Fruit fly (Drosophila melanogaster) whole organism, embryonic: ENCODE results near the gene CG9948.

Source experiments
- Atf3 ChIP-seq: fragments of 200-800 bp; sonication (Bioruptor generic); optimal IDR thresholded peaks from 3 replicates; lab custom pipeline; 2016; ENCODE audit warnings: missing biosample characterization, missing genetic modification characterization
- Bdp1 ChIP-seq: fragments of 200-800 bp; sonication (Bioruptor generic); optimal IDR thresholded peaks from 3 replicates; lab custom pipeline; 2016; ENCODE audit warnings: missing biosample characterization, missing genetic modification characterization
- Bgb ChIP-seq: fragments of 200-800 bp; sonication (Bioruptor generic); IDR thresholded peaks from 2 replicates; pipeline ENCODE4 v1.3.6; 2022; ENCODE audit warnings: missing biosample characterization, missing genetic modification characterization; ENCODE audit not compliant: partially characterized antibody
- BtbVII ChIP-seq: fragments of 200-800 bp; sonication (Bioruptor generic); optimal IDR thresholded peaks from 3 replicates; lab custom pipeline; 2017; ENCODE audit warnings: missing biosample characterization, mild to moderate bottlenecking, missing genetic modification characterization
- CG10267 ChIP-seq: fragments of 200-800 bp; sonication (Bioruptor generic); optimal IDR thresholded peaks from 2 replicates; lab custom pipeline; 2018; ENCODE audit warnings: missing biosample characterization, mild to moderate bottlenecking, missing genetic modification characterization, moderate library complexity
- CG13296 ChIP-seq: fragments of 200-800 bp; sonication (Bioruptor generic); optimal IDR thresholded peaks from 3 replicates; lab custom pipeline; 2018; ENCODE audit warnings: missing biosample characterization, mild to moderate bottlenecking, missing genetic modification characterization
- CG14014 ChIP-seq: fragments of 200-800 bp; sonication (Bioruptor generic); IDR thresholded peaks from 2 replicates; pipeline ENCODE4 v1.3.6; 2022; ENCODE audit warnings: missing biosample characterization, missing genetic modification characterization
- CG14050 ChIP-seq: fragments of 200-800 bp; sonication (Bioruptor generic); IDR thresholded peaks from 3 replicates; pipeline ENCODE4 v1.3.6; 2022; ENCODE audit warnings: missing biosample characterization, missing genetic modification characterization
- CG14710 ChIP-seq: fragments of 200-800 bp; sonication (Bioruptor generic); optimal IDR thresholded peaks from 3 replicates; lab custom pipeline; 2019; ENCODE audit warnings: missing biosample characterization, mild to moderate bottlenecking, missing genetic modification characterization, moderate library complexity
- CG15514 ChIP-seq: fragments of 200-800 bp; sonication (Bioruptor generic); optimal IDR thresholded peaks from 3 replicates; lab custom pipeline; 2017; ENCODE audit warnings: missing biosample characterization, missing genetic modification characterization, mild to moderate bottlenecking, moderate library complexity, missing genetic modification reagents
- CG2199 ChIP-seq: fragments of 200-800 bp; sonication (Bioruptor generic); IDR thresholded peaks from 3 replicates; pipeline ENCODE4 v1.3.6; 2022; ENCODE audit warnings: missing biosample characterization, missing genetic modification characterization
- CG2712 ChIP-seq: fragments of 200-800 bp; optimal IDR thresholded peaks from 3 replicates; lab custom pipeline; 2019; ENCODE audit warnings: missing biosample characterization, mild to moderate bottlenecking, missing genetic modification characterization, moderate library complexity
- CG31388 ChIP-seq: fragments of 200-800 bp; sonication (Bioruptor generic); optimal IDR thresholded peaks from 2 replicates; lab custom pipeline; 2016; ENCODE audit warnings: missing biosample characterization, missing genetic modification characterization
- CG3163 ChIP-seq: fragments of 200-800 bp; sonication (Bioruptor generic); optimal IDR thresholded peaks from 3 replicates; lab custom pipeline; 2016; ENCODE audit warnings: missing biosample characterization, missing genetic modification characterization
- CG32532 ChIP-seq: fragments of 200-800 bp; sonication (Bioruptor generic); IDR thresholded peaks from 2 replicates; pipeline ENCODE4 v1.3.6; 2022; ENCODE audit warnings: missing biosample characterization, missing genetic modification characterization
- CG3281 ChIP-seq: fragments of 200-800 bp; sonication (Bioruptor generic); optimal IDR thresholded peaks from 3 replicates; lab custom pipeline; 2017; ENCODE audit warnings: missing biosample characterization, mild to moderate bottlenecking, missing genetic modification characterization
- CG42726 ChIP-seq: fragments of 200-800 bp; sonication (Bioruptor generic); IDR thresholded peaks from 2 replicates; pipeline ENCODE4 v1.3.6; 2022; ENCODE audit warnings: missing biosample characterization, missing genetic modification characterization; ENCODE audit not compliant: partially characterized antibody
- CG4730 ChIP-seq: fragments of 200-800 bp; sonication (Bioruptor generic); IDR thresholded peaks from 2 replicates; pipeline ENCODE4 v1.3.6; 2022; ENCODE audit warnings: missing biosample characterization, missing genetic modification characterization
- CG6791 ChIP-seq: fragments of 200-800 bp; sonication (Bioruptor generic); IDR thresholded peaks from 3 replicates; pipeline ENCODE4 v1.3.6; 2022; ENCODE audit warnings: missing biosample characterization, missing genetic modification characterization; ENCODE audit not compliant: partially characterized antibody
- CG7928 ChIP-seq: fragments of 200-800 bp; sonication (Bioruptor generic); optimal IDR thresholded peaks from 2 replicates; lab custom pipeline; 2017; ENCODE audit warnings: missing biosample characterization, mild to moderate bottlenecking, missing genetic modification characterization
- CG9437 ChIP-seq: fragments of 200-800 bp; sonication (Bioruptor generic); optimal IDR thresholded peaks from 2 replicates; lab custom pipeline; 2018; ENCODE audit warnings: missing biosample characterization, mild to moderate bottlenecking, missing genetic modification characterization
- CTCF ChIP-seq: fragments of 200-800 bp; sonication (Bioruptor generic); optimal IDR thresholded peaks from 2 replicates; lab custom pipeline; 2017; ENCODE audit warnings: missing biosample characterization, mild to moderate bottlenecking, missing genetic modification characterization, moderate library complexity
- Dip2 ChIP-seq: fragments of 200-800 bp; sonication (Bioruptor generic); IDR thresholded peaks from 2 replicates; pipeline ENCODE4 v1.3.6; 2022; ENCODE audit warnings: missing biosample characterization, missing genetic modification characterization
- Dp ChIP-seq: fragments of 200-800 bp; sonication (Bioruptor generic); optimal IDR thresholded peaks from 2 replicates; lab custom pipeline; 2018; ENCODE audit warnings: missing biosample characterization, mild to moderate bottlenecking, missing genetic modification characterization, moderate library complexity
- E2f2 ChIP-seq: fragments of 200-800 bp; sonication (Bioruptor generic); IDR thresholded peaks from 2 replicates; pipeline ENCODE4 v1.3.6; 2022; ENCODE audit warnings: missing biosample characterization, missing genetic modification characterization
- Elba2 ChIP-seq: fragments of 200-800 bp; sonication (Bioruptor generic); optimal IDR thresholded peaks from 3 replicates; lab custom pipeline; 2016; ENCODE audit warnings: missing biosample characterization, missing genetic modification characterization
- Gug ChIP-seq: fragments of 200-800 bp; sonication (Bioruptor generic); IDR thresholded peaks from 4 replicates; pipeline ENCODE4 v1.3.6; 2022; ENCODE audit warnings: missing biosample characterization, missing genetic modification characterization
- Med ChIP-seq: fragments of 200-800 bp; sonication (Bioruptor generic); peaks from one replicate; lab custom pipeline; 2016; ENCODE audit warnings: missing biosample characterization, missing genetic modification characterization, mild to moderate bottlenecking, inconsistent platforms, moderate library complexity
- Rfx ChIP-seq: fragments of 200-800 bp; sonication (Bioruptor generic); IDR thresholded peaks from 2 replicates; pipeline ENCODE4 v1.3.6; 2022; ENCODE audit warnings: missing biosample characterization, missing genetic modification characterization
- Rx ChIP-seq: fragments of 200-800 bp; sonication (Bioruptor generic); IDR thresholded peaks from 2 replicates; pipeline ENCODE4 v1.3.6; 2022; ENCODE audit warnings: missing biosample characterization, missing genetic modification characterization
- Sry-δ ChIP-seq: fragments of 200-800 bp; sonication (Bioruptor generic); optimal IDR thresholded peaks from 2 replicates; lab custom pipeline; 2016; ENCODE audit warnings: missing biosample characterization, missing genetic modification characterization
- ab ChIP-seq: fragments of 200-800 bp; sonication (Bioruptor generic); optimal IDR thresholded peaks from 2 replicates; lab custom pipeline; 2016; ENCODE audit warnings: missing biosample characterization, missing genetic modification characterization
- abd-A ChIP-seq: fragments of 200-800 bp; sonication (Bioruptor generic); optimal IDR thresholded peaks from 3 replicates; lab custom pipeline; 2019; ENCODE audit warnings: missing biosample characterization, mild to moderate bottlenecking, missing genetic modification characterization, moderate library complexity
- amos ChIP-seq: fragments of 200-800 bp; sonication (Bioruptor generic); IDR thresholded peaks from 2 replicates; pipeline ENCODE4 v1.3.6; 2022; ENCODE audit warnings: missing biosample characterization, missing genetic modification characterization; ENCODE audit not compliant: partially characterized antibody
- croc ChIP-seq: fragments of 200-800 bp; sonication (Bioruptor generic); conservative IDR thresholded peaks from 3 replicates; pipeline ENCODE4 v1.3.6; 2022; ENCODE audit warnings: missing biosample characterization, missing genetic modification characterization
- emc ChIP-seq: fragments of 200-800 bp; sonication (Bioruptor generic); optimal IDR thresholded peaks from 2 replicates; lab custom pipeline; 2016; ENCODE audit warnings: missing biosample characterization, missing genetic modification characterization
- knrl ChIP-seq: fragments of 200-800 bp; sonication (Bioruptor generic); IDR thresholded peaks from 3 replicates; pipeline ENCODE4 v1.3.6; 2022; ENCODE audit warnings: missing biosample characterization, missing genetic modification characterization; ENCODE audit not compliant: partially characterized antibody
- pita ChIP-seq: fragments of 200-800 bp; sonication (Bioruptor generic); optimal IDR thresholded peaks from 2 replicates; lab custom pipeline; 2017; ENCODE audit warnings: missing biosample characterization, mild to moderate bottlenecking, missing genetic modification characterization
- psq ChIP-seq: fragments of 200-800 bp; sonication (Bioruptor generic); optimal IDR thresholded peaks from 2 replicates; lab custom pipeline; 2017; ENCODE audit warnings: missing biosample characterization, missing genetic modification characterization
- pzg ChIP-seq: fragments of 200-800 bp; sonication (Bioruptor generic); optimal IDR thresholded peaks from 3 replicates; lab custom pipeline; 2018; ENCODE audit warnings: missing biosample characterization, mild to moderate bottlenecking, missing genetic modification characterization, moderate library complexity
- slou ChIP-seq: fragments of 200-800 bp; sonication (Bioruptor generic); optimal IDR thresholded peaks from 3 replicates; lab custom pipeline; 2016; ENCODE audit warnings: missing biosample characterization, missing genetic modification characterization
- trem ChIP-seq: fragments of 200-800 bp; optimal IDR thresholded peaks from 3 replicates; lab custom pipeline; 2019; ENCODE audit warnings: missing biosample characterization, mild to moderate bottlenecking, missing genetic modification characterization, moderate library complexity
- tup ChIP-seq: fragments of 200-800 bp; sonication (Bioruptor generic); optimal IDR thresholded peaks from 2 replicates; lab custom pipeline; 2016; ENCODE audit warnings: missing biosample characterization, mild to moderate bottlenecking, missing genetic modification characterization, moderate library complexity
- vvl ChIP-seq: fragments of 200-800 bp; sonication (Bioruptor generic); IDR thresholded peaks from 2 replicates; pipeline ENCODE4 v1.3.6; 2022; ENCODE audit warnings: missing biosample characterization, missing genetic modification characterization

CG9948 gene

dm6 chr3L:6993350-6993749 lies 37.6 kb downstream of the CG9948 start (continued):
- no peak for TF ChIP-seq CG3163 (GFP tag; lab: Kevin White, UChicago)
- TF ChIP-seq croc: 0 out of 3 replicates have a peak, but pooled peaks have one; percentile 19

DNA sequence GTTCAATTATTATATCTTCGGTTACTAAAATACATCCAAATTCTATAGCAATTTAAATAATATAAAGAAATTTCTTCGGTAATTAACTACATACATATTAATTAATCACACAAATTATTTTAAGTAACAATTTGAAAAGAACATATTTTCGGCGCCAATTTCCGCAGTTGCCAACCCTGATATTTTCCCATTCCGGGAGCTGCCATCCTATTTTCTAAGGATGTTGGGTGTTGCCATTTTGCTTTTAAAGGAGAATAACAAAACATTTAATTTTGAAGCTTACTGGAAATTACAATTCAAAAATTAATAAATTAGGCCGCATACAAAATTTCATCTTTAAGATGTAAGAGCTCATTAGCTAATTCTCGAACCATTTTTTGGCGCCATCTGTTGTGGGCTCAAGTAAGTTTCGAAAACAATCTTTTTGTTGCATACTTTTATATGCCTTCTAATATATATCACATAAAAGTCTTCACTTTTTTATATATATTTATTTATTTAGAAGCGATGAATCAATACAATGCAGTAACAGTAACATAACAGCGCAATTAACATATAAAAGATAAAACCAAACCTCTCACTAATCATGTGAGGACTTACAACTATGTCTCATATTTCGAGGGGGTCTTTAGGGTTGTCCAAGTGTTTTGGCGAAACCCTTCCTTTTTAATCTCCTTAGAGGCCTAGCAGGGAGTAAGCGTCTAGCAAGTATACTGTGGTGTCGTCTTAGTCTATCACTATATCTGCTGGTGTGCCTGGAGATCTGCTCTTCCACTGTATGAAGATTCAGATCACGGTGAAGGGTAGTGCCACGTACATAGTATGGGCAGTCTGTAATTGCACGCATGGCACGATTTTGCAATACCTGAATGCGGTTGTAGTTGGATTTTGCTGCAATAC lies 38.9 kb downstream of the CG9948 start:
- TF ChIP-seq CG14710 (tag; lab: Kevin White, UChicago) (peak; percentile 29), CG3281 (GFP tag; lab: Kevin White, UChicago) (peak; percentile 87), CTCF (GFP tag; lab: Kevin White, UChicago) (peak; percentile 91), Rfx (GFP tag; lab: Robert Waterston, UW) (0 out of 2 replicates have a peak, but pooled peaks have one; percentile 12), Bgb (peak; percentile 47), abd-A (tag; lab: Kevin White, UChicago) (peak; percentile 42), pzg (GFP tag; lab: Kevin White, UChicago) (peak; percentile 38), trem (peak; percentile 68), CG7928 (GFP tag; lab: Kevin White, UChicago) (peak; percentile 90), amos (GFP tag; lab: Robert Waterston, UW) (0 out of 2 replicates have a peak, but pooled peaks have one; percentile 4), CG6791 (GFP tag; lab: Robert Waterston, UW) (peak; percentile 7; the same call in 1 of the 3 replicates), pita (GFP tag; lab: Kevin White, UChicago) (peak; percentile 60), Dp (GFP tag; lab: Kevin White, UChicago) (peak; percentile 62), Sry-δ (GFP tag; lab: Kevin White, UChicago) (peak; percentile 19), vvl (GFP tag; lab: Robert Waterston, UW) (peak; percentile 17; the same call in 1 of the 2 replicates), E2f2 (GFP tag; lab: Robert Waterston, UW) (peak; percentile 78), CG2199 (GFP tag; lab: Robert Waterston, UW) (0 out of 3 replicates have a peak, but pooled peaks have one; percentile 9), CG15514 (peak; percentile 22), CG10267 (tag; lab: Kevin White, UChicago) (peak; percentile 16), Dip2 (GFP tag; lab: Robert Waterston, UW) (peak; percentile 66), knrl (GFP tag; lab: Robert Waterston, UW) (peak; percentile 38; the same call in 1 of the 3 replicates), CG2712 (tag; lab: Kevin White, UChicago) (peak; percentile 10), CG42726 (peak; percentile 15; the same call in 1 of the 2 replicates), CG32532 (GFP tag; lab: Robert Waterston, UW) (peak; percentile 28; the same call in 1 of the 2 replicates), CG14014 (GFP tag; lab: Robert Waterston, UW) (peak; percentile 5; the same call in 1 of the 2 replicates)

- peak; percentile 35; the same call in 1 of the 2 replicates for TF ChIP-seq E2f2 (GFP tag; lab: Robert Waterston, UW)
- TF ChIP-seq Gug (GFP tag; lab: Robert Waterston, UW): no peak
- TF ChIP-seq Dp (GFP tag; lab: Kevin White, UChicago): peak; percentile 46
- peak; percentile 91 for TF ChIP-seq CTCF (GFP tag; lab: Kevin White, UChicago)
- TF ChIP-seq pita (GFP tag; lab: Kevin White, UChicago): peak; percentile 34
- TF ChIP-seq tup: no peak
- no peak for TF ChIP-seq emc (GFP tag; lab: Kevin White, UChicago)
- TF ChIP-seq Dip2 (GFP tag; lab: Robert Waterston, UW): peak; percentile 81
These were observed 39.6 kb downstream of the CG9948 start for dm6 chr3L:6995364-6995749.

DNA sequence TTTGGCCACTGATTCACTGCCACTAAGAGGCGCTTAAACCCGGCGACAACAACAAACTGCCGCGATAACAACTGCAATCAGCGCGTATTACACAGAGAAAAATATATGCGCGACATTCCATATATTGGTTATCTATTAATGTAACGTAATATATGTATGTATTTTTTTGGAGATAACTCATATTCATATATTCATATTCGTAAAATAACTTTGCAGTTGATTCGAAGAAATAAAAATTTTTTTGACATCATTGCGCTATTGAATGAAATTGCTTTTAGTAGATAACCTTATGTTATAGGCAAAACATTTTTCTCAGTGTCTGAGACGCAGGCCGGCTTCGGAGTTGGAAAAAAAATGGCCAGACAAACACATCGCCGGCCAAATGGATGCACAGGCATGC lies 41.1 kb downstream of the CG9948 start:
- TF ChIP-seq ab (GFP tag; lab: Kevin White, UChicago): no peak
- TF ChIP-seq Atf3 (GFP tag; lab: Kevin White, UChicago): no peak
- TF ChIP-seq Bdp1 (GFP tag; lab: Kevin White, UChicago): no peak
- TF ChIP-seq CG4730 (GFP tag; lab: Robert Waterston, UW): no peak
- no peak for TF ChIP-seq slou (GFP tag; lab: Kevin White, UChicago)
- TF ChIP-seq CG14050 (GFP tag; lab: Robert Waterston, UW): no peak
- no peak for TF ChIP-seq Elba2 (GFP tag; lab: Kevin White, UChicago)
- TF ChIP-seq BtbVII (GFP tag; lab: Kevin White, UChicago): no peak
- no peak for TF ChIP-seq Rx
- no peak for TF ChIP-seq psq
- TF ChIP-seq CG31388 (GFP tag; lab: Kevin White, UChicago): no peak
- TF ChIP-seq CG9437 (GFP tag; lab: Kevin White, UChicago): no peak
- no peak for TF ChIP-seq CG13296 (GFP tag; lab: Kevin White, UChicago)
- peak; percentile 64 for TF ChIP-seq Med (GFP tag; lab: Kevin White, UChicago)
- no peak for TF ChIP-seq Gug (GFP tag; lab: Robert Waterston, UW)
